Worm (Caenorhabditis elegans) whole organism, young adult: ENCODE results near the gene wrt-5.

Experiments used
- nfya-1 ChIP-seq: sonication (generic microtip); optimal IDR thresholded peaks from 2 replicates; lab custom pipeline; 2017; ENCODE audit warnings: antibody characterized with exemption, missing compliant biosample characterization, missing genetic modification characterization, borderline replicate concordance; ENCODE audit not compliant: insufficient read depth
- repo-1 ChIP-seq: sonication (generic microtip); optimal IDR thresholded peaks from 2 replicates; lab custom pipeline; 2017; ENCODE audit warnings: mild to moderate bottlenecking, missing genetic modification characterization, missing compliant biosample characterization

- TF ChIP-seq repo-1 (tag; lab: Kevin White, UChicago) (no peak), nfya-1 (no peak)
These were observed 41.5 kb downstream of the wrt-5 start for ce11 chrIV:4009923-4010322.
